Fruit fly (Drosophila melanogaster) whole organism, embryonic: ENCODE measurements around the gene Prx4.

Source experiments
- BEAF-32 ChIP-seq: fragments of 200-800 bp; sonication (Bioruptor generic); optimal IDR thresholded peaks from 3 replicates; lab custom pipeline; 2017; ENCODE audit warnings: missing biosample characterization, missing genetic modification characterization, mild to moderate bottlenecking, moderate library complexity, missing genetic modification reagents
- CG10321 ChIP-seq: fragments of 200-800 bp; sonication (Bioruptor generic); IDR thresholded peaks from 2 replicates; pipeline ENCODE4 v1.3.6; 2022; ENCODE audit warnings: missing biosample characterization, missing genetic modification characterization
- CG11247 ChIP-seq: fragments of 200-800 bp; sonication (Bioruptor generic); IDR thresholded peaks from 2 replicates; pipeline ENCODE4 v1.3.6; 2022; ENCODE audit warnings: missing biosample characterization, missing genetic modification characterization
- CG11560 ChIP-seq: fragments of 200-800 bp; sonication (Bioruptor generic); IDR thresholded peaks from 3 replicates; pipeline ENCODE4 v1.3.6; 2022; ENCODE audit warnings: missing biosample characterization, missing genetic modification characterization
- CG12744 ChIP-seq: fragments of 200-800 bp; sonication (Bioruptor generic); optimal IDR thresholded peaks from 2 replicates; lab custom pipeline; 2016; ENCODE audit warnings: missing biosample characterization, missing genetic modification characterization
- CG14860 ChIP-seq: fragments of 200-800 bp; sonication (Bioruptor generic); IDR thresholded peaks from 3 replicates; pipeline ENCODE4 v1.3.6; 2022; ENCODE audit warnings: missing biosample characterization, missing genetic modification characterization; ENCODE audit not compliant: partially characterized antibody
- CG15696 ChIP-seq: fragments of 200-800 bp; sonication (Bioruptor generic); optimal IDR thresholded peaks from 2 replicates; lab custom pipeline; 2019; ENCODE audit warnings: missing biosample characterization, mild to moderate bottlenecking, missing genetic modification characterization, moderate library complexity
- CG16813 ChIP-seq: fragments of 200-800 bp; sonication (Bioruptor generic); IDR thresholded peaks from 3 replicates; pipeline ENCODE4 v1.3.6; 2022; ENCODE audit warnings: missing biosample characterization, missing genetic modification characterization; ENCODE audit not compliant: partially characterized antibody
- CG17829 ChIP-seq: fragments of 200-800 bp; optimal IDR thresholded peaks from 2 replicates; lab custom pipeline; 2019; ENCODE audit warnings: missing biosample characterization, mild to moderate bottlenecking, missing genetic modification characterization, moderate library complexity
- CG2199 ChIP-seq: fragments of 200-800 bp; sonication (Bioruptor generic); IDR thresholded peaks from 3 replicates; pipeline ENCODE4 v1.3.6; 2022; ENCODE audit warnings: missing biosample characterization, missing genetic modification characterization
- CG2712 ChIP-seq: fragments of 200-800 bp; optimal IDR thresholded peaks from 3 replicates; lab custom pipeline; 2019; ENCODE audit warnings: missing biosample characterization, mild to moderate bottlenecking, missing genetic modification characterization, moderate library complexity
- CG30020 ChIP-seq: fragments of 200-800 bp; optimal IDR thresholded peaks from 2 replicates; lab custom pipeline; 2019; ENCODE audit warnings: missing biosample characterization, mild to moderate bottlenecking, missing genetic modification characterization, moderate library complexity
- CG32767 ChIP-seq: fragments of 200-800 bp; sonication (Bioruptor generic); IDR thresholded peaks from 2 replicates; pipeline ENCODE4 v1.3.6; 2022; ENCODE audit warnings: missing biosample characterization, missing genetic modification characterization
- CG33557 ChIP-seq: fragments of 200-800 bp; sonication (Bioruptor generic); optimal IDR thresholded peaks from 2 replicates; lab custom pipeline; 2019; ENCODE audit warnings: missing biosample characterization, mild to moderate bottlenecking, missing genetic modification characterization, moderate library complexity
- CG4730 ChIP-seq: fragments of 200-800 bp; sonication (Bioruptor generic); IDR thresholded peaks from 2 replicates; pipeline ENCODE4 v1.3.6; 2022; ENCODE audit warnings: missing biosample characterization, missing genetic modification characterization
- CG6813 ChIP-seq: fragments of 200-800 bp; sonication (Bioruptor generic); optimal IDR thresholded peaks from 2 replicates; lab custom pipeline; 2017; ENCODE audit warnings: missing biosample characterization, missing genetic modification characterization, mild to moderate bottlenecking, moderate library complexity, missing genetic modification reagents
- CG7963 ChIP-seq: fragments of 200-800 bp; sonication (Bioruptor generic); IDR thresholded peaks from 3 replicates; pipeline ENCODE4 v1.3.6; 2022; ENCODE audit warnings: missing biosample characterization, missing genetic modification characterization; ENCODE audit not compliant: partially characterized antibody
- CG8924 ChIP-seq: fragments of 200-800 bp; optimal IDR thresholded peaks from 3 replicates; lab custom pipeline; 2019; ENCODE audit warnings: missing biosample characterization, mild to moderate bottlenecking, missing genetic modification characterization, moderate library complexity
- CG9817 ChIP-seq: fragments of 200-800 bp; sonication (Bioruptor generic); optimal IDR thresholded peaks from 2 replicates; lab custom pipeline; 2018; ENCODE audit warnings: missing biosample characterization, mild to moderate bottlenecking, missing genetic modification characterization, moderate library complexity
- CG9876 ChIP-seq: fragments of 200-800 bp; sonication (Bioruptor generic); optimal IDR thresholded peaks from 2 replicates; lab custom pipeline; 2016; ENCODE audit warnings: missing biosample characterization, missing genetic modification characterization
- Dbx ChIP-seq: fragments of 200-800 bp; sonication (Bioruptor generic); IDR thresholded peaks from 3 replicates; pipeline ENCODE4 v1.3.6; 2022; ENCODE audit warnings: missing biosample characterization, missing genetic modification characterization
- Hr78 ChIP-seq, 2 experiments: fragments of 200-800 bp in 1 of 2; fragments of >200 bp in 1 of 2; sonication (Bioruptor generic) in 1 of 2; optimal IDR thresholded peaks; 2 replicates each; lab custom pipeline; 2017 to 2019; ENCODE audit warnings: missing biosample characterization in 2 of 2, missing genetic modification characterization in 2 of 2, mild to moderate bottlenecking in 1 of 2, moderate library complexity in 1 of 2
- Max ChIP-seq: fragments of 200-800 bp; sonication (Bioruptor generic); optimal IDR thresholded peaks from 2 replicates; lab custom pipeline; 2016; ENCODE audit warnings: missing biosample characterization, mild to moderate bottlenecking, missing genetic modification characterization
- NC2α ChIP-seq: fragments of 200-800 bp; sonication (Bioruptor generic); optimal IDR thresholded peaks from 2 replicates; lab custom pipeline; 2016; ENCODE audit warnings: missing biosample characterization, missing genetic modification characterization
- NFAT ChIP-seq: fragments of 200-800 bp; sonication (Bioruptor generic); IDR thresholded peaks from 2 replicates; pipeline ENCODE4 v1.3.6; 2022; ENCODE audit warnings: missing biosample characterization, missing genetic modification characterization
- Ptx1 ChIP-seq: fragments of 200-800 bp; sonication (Bioruptor generic); IDR thresholded peaks from 2 replicates; pipeline ENCODE4 v1.3.6; 2022; ENCODE audit warnings: missing biosample characterization, missing genetic modification characterization
- Stat92E ChIP-seq, 3 experiments: fragments of >200 bp in 2 of 3; fragments of 200-800 bp in 1 of 3; sonication (Bioruptor generic) in 1 of 3; optimal IDR thresholded peaks; 2 replicates each; lab custom pipeline; 2017 to 2019; ENCODE audit warnings: missing biosample characterization in 3 of 3, missing genetic modification characterization in 3 of 3, mild to moderate bottlenecking in 1 of 3, moderate library complexity in 1 of 3
- ac ChIP-seq: fragments of 200-800 bp; sonication (Bioruptor generic); optimal IDR thresholded peaks from 3 replicates; lab custom pipeline; 2017; ENCODE audit warnings: missing biosample characterization, mild to moderate bottlenecking, missing genetic modification characterization
- bigmax ChIP-seq: fragments of 200-800 bp; sonication (Bioruptor generic); optimal IDR thresholded peaks from 2 replicates; lab custom pipeline; 2018; ENCODE audit warnings: missing biosample characterization, mild to moderate bottlenecking, missing genetic modification characterization
- btn ChIP-seq: fragments of 200-800 bp; sonication (Bioruptor generic); optimal IDR thresholded peaks from 2 replicates; lab custom pipeline; 2016; ENCODE audit warnings: missing biosample characterization, missing genetic modification characterization
- chn ChIP-seq: fragments of 200-800 bp; sonication (Bioruptor generic); optimal IDR thresholded peaks from 2 replicates; lab custom pipeline; 2016; ENCODE audit warnings: missing biosample characterization, missing genetic modification characterization
- crp ChIP-seq, 2 experiments: fragments of 200-800 bp; sonication (Bioruptor generic); optimal IDR thresholded peaks; 2 replicates in 1 of 2; 3 replicates in 1 of 2; lab custom pipeline; 2017; ENCODE audit warnings: missing biosample characterization in 2 of 2, missing genetic modification characterization in 2 of 2, mild to moderate bottlenecking in 1 of 2, moderate library complexity in 1 of 2
- cwo ChIP-seq: fragments of 200-800 bp; sonication (Bioruptor generic); optimal IDR thresholded peaks from 3 replicates; lab custom pipeline; 2017; ENCODE audit warnings: missing biosample characterization, missing genetic modification characterization, mild to moderate bottlenecking, moderate library complexity, missing genetic modification reagents
- dm ChIP-seq: fragments of 200-800 bp; sonication (Bioruptor generic); optimal IDR thresholded peaks from 3 replicates; lab custom pipeline; 2016; ENCODE audit warnings: missing biosample characterization, missing genetic modification characterization
- dmrt99B ChIP-seq: fragments of 200-800 bp; sonication (Bioruptor generic); optimal IDR thresholded peaks from 2 replicates; lab custom pipeline; 2018; ENCODE audit warnings: missing biosample characterization, mild to moderate bottlenecking, missing genetic modification characterization, moderate library complexity
- fd64A ChIP-seq: fragments of 200-800 bp; sonication (Bioruptor generic); optimal IDR thresholded peaks from 3 replicates; lab custom pipeline; 2018; ENCODE audit warnings: missing biosample characterization, mild to moderate bottlenecking, missing genetic modification characterization
- gem ChIP-seq: fragments of 200-800 bp; sonication (Bioruptor generic); optimal IDR thresholded peaks from 2 replicates; lab custom pipeline; 2019; ENCODE audit warnings: missing biosample characterization, mild to moderate bottlenecking, missing genetic modification characterization, moderate library complexity
- ham ChIP-seq: fragments of 200-800 bp; sonication (Bioruptor generic); IDR thresholded peaks from 2 replicates; pipeline ENCODE4 v1.3.6; 2022; ENCODE audit warnings: missing biosample characterization, missing genetic modification characterization
- ken ChIP-seq: fragments of 200-800 bp; sonication (Bioruptor generic); IDR thresholded peaks from 3 replicates; pipeline ENCODE4 v1.3.6; 2022; ENCODE audit warnings: missing biosample characterization, missing genetic modification characterization
- nerfin-1 ChIP-seq: fragments of 200-800 bp; sonication (Bioruptor generic); optimal IDR thresholded peaks from 3 replicates; lab custom pipeline; 2019; ENCODE audit warnings: missing biosample characterization, mild to moderate bottlenecking, missing genetic modification characterization, moderate library complexity
- repo ChIP-seq: fragments of 200-800 bp; sonication (Bioruptor generic); optimal IDR thresholded peaks from 2 replicates; lab custom pipeline; 2016; ENCODE audit warnings: missing biosample characterization, missing genetic modification characterization
- ro ChIP-seq: fragments of 200-800 bp; sonication (Bioruptor generic); IDR thresholded peaks from 2 replicates; pipeline ENCODE4 v1.3.6; 2022; ENCODE audit warnings: missing biosample characterization, missing genetic modification characterization
- sd ChIP-seq: fragments of 200-800 bp; sonication (Bioruptor generic); optimal IDR thresholded peaks from 3 replicates; lab custom pipeline; 2018; ENCODE audit warnings: missing biosample characterization, mild to moderate bottlenecking, missing genetic modification characterization, moderate library complexity
- tll ChIP-seq, 2 experiments: fragments of 200-800 bp in 1 of 2; fragments of >200 bp in 1 of 2; sonication (Bioruptor generic) in 1 of 2; optimal IDR thresholded peaks; 2 replicates each; lab custom pipeline; 2017 to 2019; ENCODE audit warnings: missing biosample characterization in 2 of 2, missing genetic modification characterization in 2 of 2, mild to moderate bottlenecking in 1 of 2, moderate library complexity in 1 of 2
- twi ChIP-seq: fragments of 200-800 bp; optimal IDR thresholded peaks from 2 replicates; lab custom pipeline; 2019; ENCODE audit warnings: missing biosample characterization, mild to moderate bottlenecking, missing genetic modification characterization, moderate library complexity
- z ChIP-seq: fragments of 200-800 bp; sonication (Bioruptor generic); IDR thresholded peaks from 3 replicates; pipeline ENCODE4 v1.3.6; 2022; ENCODE audit warnings: missing biosample characterization, missing genetic modification characterization
- zfh1 ChIP-seq: fragments of 200-800 bp; sonication (Bioruptor generic); IDR thresholded peaks from 3 replicates; pipeline ENCODE4 v1.3.6; 2022; ENCODE audit warnings: missing biosample characterization, missing genetic modification characterization

The Prx4 gene

DNA sequence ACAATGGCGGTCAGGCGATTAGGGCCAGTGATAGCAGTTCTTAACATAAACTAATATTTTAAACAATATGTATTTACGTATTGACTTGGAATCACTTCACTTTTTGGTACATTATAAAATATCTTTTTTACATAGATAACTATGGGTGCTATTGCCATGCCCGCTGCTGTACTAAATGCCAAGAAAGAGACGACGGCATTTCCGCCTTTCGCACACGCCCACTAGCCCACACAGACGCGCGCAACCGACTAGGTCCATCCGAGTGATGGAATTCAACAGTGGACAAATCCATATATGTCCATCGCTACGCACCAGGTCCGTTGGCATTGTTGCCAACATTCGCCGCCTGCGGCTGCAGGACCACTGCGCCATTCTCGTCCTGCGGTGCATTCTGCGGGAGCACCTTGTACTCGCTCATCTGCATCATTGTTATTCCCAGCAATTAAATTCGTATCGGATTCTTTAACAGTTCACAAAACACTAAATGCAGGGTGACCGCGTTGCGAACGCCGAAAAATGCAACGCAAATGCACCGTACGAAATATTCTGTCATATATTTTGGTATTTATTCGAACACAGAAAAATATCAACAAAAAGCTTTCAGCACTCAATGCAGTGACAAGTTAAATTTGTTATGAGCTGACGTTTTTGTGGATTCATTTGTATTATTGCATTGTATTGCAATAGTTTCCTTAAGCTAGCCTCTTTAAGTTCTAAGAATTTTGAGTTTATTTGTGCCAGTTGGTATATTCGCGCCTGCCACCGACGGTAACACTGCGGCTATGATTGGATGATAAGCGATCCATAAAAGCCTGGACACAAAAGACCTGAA lies 4.4 kb downstream of the Prx4 start, which contains the start of the genes scramb2 and Sk2 (continued):
- TF ChIP-seq Stat92E (GFP tag; optimal IDR thresholded peaks at IDR 0.05; lab: Kevin White, UChicago): no peak
- TF ChIP-seq z (GFP tag; lab: Robert Waterston, UW): peak; percentile 70; the same call in 2 of the 3 replicates
- peak in 1 of 2 experiments; percentile 81 for TF ChIP-seq Hr78 (GFP tag; optimal IDR thresholded peaks at IDR 0.05; lab: Kevin White, UChicago)
- peak; percentile 96 for TF ChIP-seq CG17829 (tag; lab: Kevin White, UChicago)
- peak; percentile 82 for TF ChIP-seq CG10321 (GFP tag; lab: Robert Waterston, UW)
- peak; percentile 80 for TF ChIP-seq CG33557 (GFP tag; lab: Kevin White, UChicago)
- TF ChIP-seq CG11560 (tag; lab: Robert Waterston, UW): peak; percentile 79
- TF ChIP-seq CG9817: peak; percentile 94
- TF ChIP-seq nerfin-1 (tag; lab: Kevin White, UChicago): peak; percentile 93
- peak; percentile 87 for TF ChIP-seq ac (GFP tag; lab: Kevin White, UChicago)
- peak; percentile 61 for TF ChIP-seq CG30020 (tag; lab: Kevin White, UChicago)
- peak; percentile 91 for TF ChIP-seq ken
- TF ChIP-seq gem (tag; lab: Kevin White, UChicago): peak; percentile 96
- peak; percentile 55 for TF ChIP-seq CG9876 (GFP tag; lab: Kevin White, UChicago)
- peak; percentile 95 for TF ChIP-seq fd64A (GFP tag; lab: Kevin White, UChicago)
- TF ChIP-seq CG8924: peak; percentile 94
- TF ChIP-seq CG6813 (GFP tag; lab: Kevin White, UChicago): peak; percentile 96
- peak; percentile 88 for TF ChIP-seq CG32767 (GFP tag; lab: Robert Waterston, UW)
- peak; percentile 94 for TF ChIP-seq Dbx (GFP tag; lab: Robert Waterston, UW)
- TF ChIP-seq dmrt99B (tag; lab: Kevin White, UChicago): peak; percentile 96
- peak; percentile 92 for TF ChIP-seq CG11247 (GFP tag; lab: Robert Waterston, UW)
- TF ChIP-seq CG7963: no peak
- peak; percentile 89 for TF ChIP-seq chn (GFP tag; lab: Kevin White, UChicago)
- TF ChIP-seq sd (tag; lab: Kevin White, UChicago): peak; percentile 79
- peak; percentile 93 for TF ChIP-seq cwo (GFP tag; lab: Kevin White, UChicago)
- TF ChIP-seq BEAF-32 (GFP tag; lab: Kevin White, UChicago): peak; percentile 31
- TF ChIP-seq tll (GFP tag; optimal IDR thresholded peaks at IDR 0.05; lab: Kevin White, UChicago): no peak
- TF ChIP-seq CG2712 (tag; lab: Kevin White, UChicago): peak; percentile 94
- TF ChIP-seq CG2199 (GFP tag; lab: Robert Waterston, UW): peak; percentile 94
- peak; percentile 72 for TF ChIP-seq CG12744 (GFP tag; lab: Kevin White, UChicago)
- TF ChIP-seq dm (GFP tag; lab: Kevin White, UChicago): peak; percentile 55
- no peak for TF ChIP-seq CG16813
- peak; percentile 77 for TF ChIP-seq ham (GFP tag; lab: Robert Waterston, UW)
- TF ChIP-seq zfh1 (GFP tag; lab: Robert Waterston, UW): peak; percentile 95
- TF ChIP-seq repo (GFP tag; lab: Kevin White, UChicago): peak; percentile 80
- TF ChIP-seq CG15696 (tag; lab: Kevin White, UChicago): peak; percentile 86
- peak; percentile 83 for TF ChIP-seq ro (GFP tag; lab: Robert Waterston, UW)
- TF ChIP-seq Ptx1 (GFP tag; lab: Robert Waterston, UW): peak; percentile 92
- peak; percentile 41 for TF ChIP-seq bigmax
- peak; percentile 86 for TF ChIP-seq twi
- TF ChIP-seq CG4730 (GFP tag; lab: Robert Waterston, UW): peak; percentile 93
- TF ChIP-seq CG14860 (GFP tag; lab: Robert Waterston, UW): no peak
- peak; percentile 94 for TF ChIP-seq NFAT (GFP tag; lab: Robert Waterston, UW)
- peak; percentile 77 for TF ChIP-seq btn (GFP tag; lab: Kevin White, UChicago)
- TF ChIP-seq crp (GFP tag; optimal IDR thresholded peaks at IDR 0.05; lab: Kevin White, UChicago): peak in 1 of 2 experiments; percentile 59
- TF ChIP-seq Max (GFP tag; lab: Kevin White, UChicago): peak; percentile 93
- TF ChIP-seq NC2α (GFP tag; lab: Kevin White, UChicago): peak; percentile 81
